Fruit fly (Drosophila melanogaster) whole organism, wandering third instar larva: ENCODE measurements around the gene LManII.

Experiments used
- GATAd ChIP-seq: sonication (Bioruptor generic); optimal IDR thresholded peaks from 2 replicates; lab custom pipeline; 2016; ENCODE audit warnings: missing biosample characterization, missing genetic modification characterization
- HLH106 ChIP-seq: fragments of 200-800 bp; optimal IDR thresholded peaks from 3 replicates; lab custom pipeline; 2019; ENCODE audit warnings: missing biosample characterization, mild to moderate bottlenecking, missing genetic modification characterization, moderate library complexity
- Rel ChIP-seq, 2 experiments: fragments of 200-800 bp; sonication (Bioruptor generic) in 1 of 2; optimal IDR thresholded peaks; 2 replicates in 1 of 2; 3 replicates in 1 of 2; lab custom pipeline; 2016 to 2019; ENCODE audit warnings: mild to moderate bottlenecking in 2 of 2, missing biosample characterization in 2 of 2, missing genetic modification characterization in 2 of 2, moderate library complexity in 1 of 2
- Vsx2 ChIP-seq: fragments of 200-300, 225-300 bp; sonication (Bioruptor generic); optimal IDR thresholded peaks from 2 replicates; lab custom pipeline; 2018; ENCODE audit warnings: missing biosample characterization, missing genetic modification characterization; ENCODE audit not compliant: partially characterized antibody
- br ChIP-seq: fragments of 200-800 bp; sonication (Bioruptor generic); optimal IDR thresholded peaks from 2 replicates; lab custom pipeline; 2016; ENCODE audit warnings: missing biosample characterization, missing genetic modification characterization
- dmrt93B ChIP-seq: fragments of 200-800 bp; sonication (Bioruptor generic); optimal IDR thresholded peaks from 2 replicates; lab custom pipeline; 2018; ENCODE audit warnings: missing biosample characterization, mild to moderate bottlenecking, missing genetic modification characterization
- fru ChIP-seq: fragments of 200-800 bp; sonication (Bioruptor generic); optimal IDR thresholded peaks from 3 replicates; lab custom pipeline; 2016; ENCODE audit warnings: missing biosample characterization, mild to moderate bottlenecking, missing genetic modification characterization
- h ChIP-seq: fragments of 200-800 bp; sonication (Bioruptor generic); optimal IDR thresholded peaks from 3 replicates; lab custom pipeline; 2016; ENCODE audit warnings: missing biosample characterization, mild to moderate bottlenecking, missing genetic modification characterization
- jim ChIP-seq: fragments of 175-275, 200-325 bp; sonication (Bioruptor generic); optimal IDR thresholded peaks from 2 replicates; lab custom pipeline; 2016; ENCODE audit warnings: missing biosample characterization, mild to moderate bottlenecking, missing genetic modification characterization
- tai ChIP-seq: sonication (Bioruptor generic); optimal IDR thresholded peaks from 2 replicates; lab custom pipeline; 2016; ENCODE audit warnings: missing biosample characterization, missing genetic modification characterization

Gene LManII

DNA sequence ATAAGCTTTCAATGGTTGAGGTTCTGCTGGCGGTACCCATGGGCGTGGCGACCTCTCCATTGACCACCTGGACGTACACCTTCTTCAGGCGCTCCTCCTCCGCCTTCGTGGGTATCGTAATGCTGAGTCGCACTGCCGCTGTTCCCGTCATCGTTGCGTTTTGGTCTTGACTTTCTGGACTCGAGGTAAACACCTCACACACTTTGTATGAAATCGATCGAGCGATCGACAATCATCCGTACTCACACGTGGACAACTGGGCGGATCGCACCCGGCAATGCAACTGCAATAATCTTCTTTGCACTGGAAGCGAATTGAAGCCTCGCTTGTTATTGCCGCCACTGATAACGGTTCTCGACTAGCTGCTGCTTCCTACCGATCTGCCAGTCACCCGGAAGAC is 52.6 kb downstream of the LManII start, which contains the start of gene CG7384:
Gene CG7384 (minus strand): TSS at position 366 of the 400 bp plus-strand sequence.
- TF ChIP-seq fru (GFP tag; lab: Kevin White, UChicago) = no peak
- no peak for TF ChIP-seq tai (GFP tag; lab: Kevin White, UChicago)
- TF ChIP-seq Rel (GFP tag; optimal IDR thresholded peaks at IDR 0.05; lab: Kevin White, UChicago) = no peak
- TF ChIP-seq Rel (tag; optimal IDR thresholded peaks at IDR 0.05; lab: Kevin White, UChicago) = peak; percentile 87

DNA sequence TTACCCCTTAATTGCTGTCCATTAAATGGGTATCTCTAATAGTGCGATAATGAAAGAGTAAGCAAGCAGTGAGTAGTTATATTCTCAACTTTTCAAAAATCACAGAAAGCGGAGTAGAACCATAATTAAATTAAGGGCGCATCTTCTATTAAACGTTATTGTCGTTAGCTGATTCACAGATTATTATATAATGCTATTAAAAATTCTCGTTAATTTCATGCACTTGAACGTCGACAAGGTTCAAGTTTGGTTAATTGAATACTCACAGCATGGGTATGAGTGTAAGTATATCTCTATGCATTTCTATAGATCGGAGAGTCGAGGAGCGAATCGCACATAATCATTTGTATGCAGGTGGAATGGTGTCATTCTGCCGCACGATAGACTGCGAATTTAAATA is 53.4 kb downstream of the LManII start:
- TF ChIP-seq Vsx2 = no peak
- no peak for TF ChIP-seq br (GFP tag; lab: Kevin White, UChicago)
- no peak for TF ChIP-seq h (GFP tag; lab: Kevin White, UChicago)
- no peak for TF ChIP-seq GATAd
- no peak for TF ChIP-seq Rel (GFP tag; optimal IDR thresholded peaks at IDR 0.05; lab: Kevin White, UChicago)
- TF ChIP-seq Rel (tag; optimal IDR thresholded peaks at IDR 0.05; lab: Kevin White, UChicago) = no peak
- TF ChIP-seq jim (GFP tag; lab: Kevin White, UChicago) = no peak
- no peak for TF ChIP-seq dmrt93B
- no peak for TF ChIP-seq HLH106 (tag; lab: Kevin White, UChicago)
